Worm (Caenorhabditis elegans) whole organism, L1 larva: Measurements from ENCODE around the gene set-12.

Experiments used
- ceh-63 ChIP-seq: fragments of 200-800 bp; sonication (Bioruptor generic); optimal IDR thresholded peaks from 2 replicates; lab custom pipeline; 2018; ENCODE audit warnings: mild to moderate bottlenecking, missing genetic modification characterization, missing compliant biosample characterization
- dpl-1 ChIP-seq, 3 experiments: fragments of 150-350 bp in 2 of 3; sonication (generic microtip) in 1 of 3; optimal IDR thresholded peaks; 2 replicates each; lab custom pipeline; 2014 to 2017; ENCODE audit warnings: missing biosample characterization in 3 of 3, missing genetic modification characterization in 3 of 3, missing genetic modification reagents in 3 of 3
- elt-2 ChIP-seq: sonication (generic microtip); optimal IDR thresholded peaks from 2 replicates; lab custom pipeline; 2016; ENCODE audit warnings: missing genetic modification characterization, mild to moderate bottlenecking, inconsistent platforms, missing compliant biosample characterization, missing genetic modification reagents
- elt-3 ChIP-seq, 6 experiments: fragments of 150-350 bp in 1 of 6; sonication (generic microtip); optimal IDR thresholded peaks; 2 replicates each; lab custom pipeline; 2017 to 2018; ENCODE audit warnings: missing biosample characterization in 6 of 6, missing genetic modification characterization in 6 of 6, inconsistent platforms in 1 of 6
- lin-35 ChIP-seq, 2 experiments: fragments of 150-350 bp; optimal IDR thresholded peaks; 2 replicates each; lab custom pipeline; 2014; ENCODE audit warnings: missing biosample characterization in 2 of 2, missing genetic modification characterization in 2 of 2, missing genetic modification reagents in 2 of 2
- mef-2 ChIP-seq: fragments of 150-350 bp; optimal IDR thresholded peaks from 2 replicates; lab custom pipeline; 2014; ENCODE audit warnings: missing biosample characterization, missing genetic modification characterization
- nhr-12 ChIP-seq: sonication (generic microtip); optimal IDR thresholded peaks from 2 replicates; lab custom pipeline; 2017; ENCODE audit warnings: missing biosample characterization, missing genetic modification characterization
- nhr-76 ChIP-seq: sonication (generic microtip); optimal IDR thresholded peaks from 2 replicates; lab custom pipeline; 2017; ENCODE audit warnings: missing biosample characterization, missing genetic modification characterization
- unc-130 ChIP-seq: fragments of 150-350 bp; optimal IDR thresholded peaks from 2 replicates; lab custom pipeline; 2017; ENCODE audit warnings: missing biosample characterization, missing genetic modification characterization, inconsistent platforms

DNA sequence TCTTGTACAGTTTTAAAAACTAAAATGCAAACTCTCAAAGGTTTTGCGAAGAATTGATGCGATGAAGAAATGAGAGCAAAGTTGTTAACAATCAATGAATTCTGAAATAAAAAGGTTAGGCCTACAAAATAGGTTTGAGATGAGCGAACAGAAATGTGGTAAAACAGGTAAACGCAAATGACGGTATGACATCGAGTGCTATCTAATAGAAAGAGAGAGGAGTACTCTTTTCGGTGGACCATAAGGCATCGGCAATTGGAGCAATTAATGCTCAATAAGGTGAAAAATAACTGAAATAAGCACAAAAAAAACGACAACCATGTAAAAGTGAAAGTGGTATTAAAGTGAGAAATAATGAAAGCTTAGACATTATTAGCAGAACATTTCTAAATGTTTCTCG, at the start of gene set-12:
- TF ChIP-seq unc-130 (tag; lab: Kevin White, UChicago), result no peak
- no peak for TF ChIP-seq lin-35 (GFP tag; optimal IDR thresholded peaks at IDR 0.05; lab: Kevin White, UChicago)
- no peak for TF ChIP-seq nhr-12 (tag; lab: Kevin White, UChicago)
- TF ChIP-seq elt-2 (tag; lab: Kevin White, UChicago), result no peak
- no peak for TF ChIP-seq mef-2 (tag; lab: Kevin White, UChicago)
- no peak for TF ChIP-seq ceh-63 (GFP tag; lab: Kevin White, UChicago)
- TF ChIP-seq elt-3 (tag; optimal IDR thresholded peaks at IDR 0.05; lab: Kevin White, UChicago), result no peak
- TF ChIP-seq dpl-1 (GFP tag; optimal IDR thresholded peaks at IDR 0.05; lab: Kevin White, UChicago), result no peak
- TF ChIP-seq nhr-76 (tag; lab: Kevin White, UChicago), result no peak
